Fruit fly (Drosophila melanogaster): ENCODE results near the gene CG1271.
A peak's percentile ranks its signal among the peaks of the same experiment; 100 is the strongest.

The CG1271 gene

dm6 chr3L:3090581-3091345 is 38.4 kb downstream of the CG1271 start (continued):
- TF ChIP-seq CG42726 (GFP tag; IDR thresholded peaks at IDR 0.05; ENCODE audit: partially characterized antibody), result peak; percentile 69
- TF ChIP-seq bsh (GFP tag; optimal IDR thresholded peaks at IDR 0.05), result peak in 1 of 2 experiments; percentile 65
- TF ChIP-seq CG6654 (GFP tag; optimal IDR thresholded peaks at IDR 0.05), result no peak
- TF ChIP-seq HLH4C (GFP tag; IDR thresholded peaks at IDR 0.05; ENCODE audit: partially characterized antibody), result peak; percentile 34; the same call in 1 of the 3 replicates
- TF ChIP-seq H2.0 (GFP tag; IDR thresholded peaks at IDR 0.05), result peak; percentile 49
- peak; percentile 30 for TF ChIP-seq CG34376 (GFP tag; optimal IDR thresholded peaks at IDR 0.05)
- TF ChIP-seq CG18476 (GFP tag; optimal IDR thresholded peaks at IDR 0.05), result peak; percentile 5
- no peak for TF ChIP-seq odd (GFP tag; optimal IDR thresholded peaks at IDR 0.05)
- TF ChIP-seq Doc3 (GFP tag; IDR thresholded peaks at IDR 0.05; ENCODE audit: partially characterized antibody), result no peak
- peak; percentile 39 for TF ChIP-seq Hsf (GFP tag; optimal IDR thresholded peaks at IDR 0.05)
- TF ChIP-seq lmd (GFP tag; IDR thresholded peaks at IDR 0.05), result 0 out of 2 replicates have a peak, but pooled peaks have one; percentile 14
- TF ChIP-seq Awh (GFP tag; IDR thresholded peaks at IDR 0.05), result 0 out of 2 replicates have a peak, but pooled peaks have one; percentile 33
- TF ChIP-seq H15 (GFP tag; IDR thresholded peaks at IDR 0.05), result no peak
- TF ChIP-seq CG10979 (tag; optimal IDR thresholded peaks at IDR 0.05), result peak; percentile 45
- peak; percentile 43; the same call in 1 of the 3 replicates for TF ChIP-seq jigr1 (GFP tag; IDR thresholded peaks at IDR 0.05)
- TF ChIP-seq her (GFP tag; optimal IDR thresholded peaks at IDR 0.05), result peak; percentile 57
- TF ChIP-seq CG15479 (GFP tag; optimal IDR thresholded peaks at IDR 0.05), result no peak
- no peak for TF ChIP-seq CG30431 (GFP tag; optimal IDR thresholded peaks at IDR 0.05)
- TF ChIP-seq wek (GFP tag; optimal IDR thresholded peaks at IDR 0.05), result no peak
- TF ChIP-seq pita (GFP tag; optimal IDR thresholded peaks at IDR 0.05), result no peak
- TF ChIP-seq CG1647 (GFP tag; optimal IDR thresholded peaks at IDR 0.05), result peak; percentile 19
- no peak for TF ChIP-seq wor (GFP tag; IDR thresholded peaks at IDR 0.05)
- TF ChIP-seq unpg (GFP tag; optimal IDR thresholded peaks at IDR 0.05), result peak; percentile 50
- TF ChIP-seq BEAF-32 (GFP tag; optimal IDR thresholded peaks at IDR 0.05), result no peak
- TF ChIP-seq slp2 (GFP tag; optimal IDR thresholded peaks at IDR 0.05), result no peak
- no peak for TF ChIP-seq br (optimal IDR thresholded peaks at IDR 0.05)
- TF ChIP-seq croc (GFP tag; conservative IDR thresholded peaks at IDR 0.05), result no peak
- peak; percentile 24 to 33 for TF ChIP-seq chif (GFP tag; optimal IDR thresholded peaks at IDR 0.05)
- TF ChIP-seq CG5953 (GFP tag; IDR thresholded peaks at IDR 0.05), result no peak
- TF ChIP-seq sim (GFP tag; IDR thresholded peaks at IDR 0.05), result no peak
- no peak for TF ChIP-seq Mes4 (GFP tag; optimal IDR thresholded peaks at IDR 0.05)
- TF ChIP-seq Tbp (GFP tag; optimal IDR thresholded peaks at IDR 0.05), result peak; percentile 71
- peak; percentile 25; the same call in 1 of the 2 replicates for TF ChIP-seq Rx (GFP tag; IDR thresholded peaks at IDR 0.05)
- TF ChIP-seq sna (GFP tag; IDR thresholded peaks at IDR 0.05; ENCODE audit: partially characterized antibody), result no peak
- TF ChIP-seq Dad (GFP tag; optimal IDR thresholded peaks at IDR 0.05), result peak; percentile 32
- TF ChIP-seq CG9797 (GFP tag; optimal IDR thresholded peaks at IDR 0.05), result no peak
- TF ChIP-seq CG1602 (GFP tag; optimal IDR thresholded peaks at IDR 0.05), result peak; percentile 9
- TF ChIP-seq Six4 (GFP tag; optimal IDR thresholded peaks at IDR 0.05), result no peak
- peak; percentile 24 for TF ChIP-seq cwo (GFP tag; optimal IDR thresholded peaks at IDR 0.05)
- no peak for TF ChIP-seq org-1 (GFP tag; optimal IDR thresholded peaks at IDR 0.05)
- peak; percentile 21 for TF ChIP-seq tx (GFP tag; optimal IDR thresholded peaks at IDR 0.05)
- peak; percentile 23 for TF ChIP-seq phol (tag; optimal IDR thresholded peaks at IDR 0.05)
- no peak for TF ChIP-seq lov (optimal IDR thresholded peaks at IDR 0.05)
- no peak for TF ChIP-seq lov (GFP tag; IDR thresholded peaks at IDR 0.05)
- no peak for TF ChIP-seq cg (GFP tag; optimal IDR thresholded peaks at IDR 0.05)
- no peak; the same call in 1 of the 2 replicates for TF ChIP-seq CG31441 (GFP tag; IDR thresholded peaks at IDR 0.05)
- TF ChIP-seq Ets97D (GFP tag; optimal IDR thresholded peaks at IDR 0.05), result no peak
- TF ChIP-seq CG1792 (GFP tag; optimal IDR thresholded peaks at IDR 0.05), result peak; percentile 45
- 0 out of 3 replicates have a peak, but pooled peaks have one; percentile 24 for TF ChIP-seq CG2889 (GFP tag; IDR thresholded peaks at IDR 0.05)
- no peak for TF ChIP-seq crc (GFP tag; optimal IDR thresholded peaks at IDR 0.05)
